Worm (Caenorhabditis elegans): ENCODE results near the gene npax-3.

The npax-3 gene

DNA sequence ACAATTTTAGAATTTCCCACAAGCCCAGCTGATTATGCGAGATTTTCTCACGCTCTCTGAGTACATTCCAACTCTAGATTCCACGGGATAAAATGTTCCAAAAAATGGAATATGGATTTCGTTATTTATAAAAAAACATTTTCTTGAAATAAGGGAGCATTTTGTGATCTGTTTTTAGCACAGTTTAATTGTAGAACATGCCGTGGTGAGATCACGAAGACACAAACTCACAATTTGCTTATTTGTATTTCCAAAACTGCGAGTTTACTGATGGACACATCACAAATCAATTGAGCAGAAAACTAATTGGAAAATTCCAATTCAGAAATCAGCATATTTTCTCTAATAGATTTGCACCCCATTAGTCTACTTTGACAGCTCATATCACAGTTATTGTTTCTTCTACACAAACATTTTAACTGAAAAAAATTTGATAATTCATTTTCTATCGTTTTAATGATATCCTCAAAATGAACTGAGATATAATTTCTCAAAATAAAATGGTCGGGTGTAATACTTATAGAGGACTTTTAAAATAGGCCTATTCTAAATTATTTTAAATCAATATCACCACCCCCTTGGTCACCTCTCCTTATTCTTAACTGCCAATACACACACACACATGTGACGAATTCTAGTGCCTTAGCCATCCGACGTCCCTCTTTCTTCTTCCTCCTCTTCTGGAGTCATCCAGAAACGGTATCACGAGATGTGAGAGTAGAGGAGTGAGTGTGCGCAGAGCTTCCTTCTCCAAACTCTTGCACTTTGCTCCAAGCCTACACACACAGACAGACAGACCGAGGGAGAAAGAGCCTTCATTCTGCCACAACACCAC, 6.9 kb downstream of the npax-3 start:
- TF ChIP-seq hmbx-1 (tag; optimal IDR thresholded peaks at IDR 0.05): no peak
- peak; percentile 46 for TF ChIP-seq aly-1 (tag; optimal IDR thresholded peaks at IDR 0.05)
- TF ChIP-seq ceh-36 (tag; optimal IDR thresholded peaks at IDR 0.05): no peak
- no peak for TF ChIP-seq scrt-1 (GFP tag; IDR thresholded peaks at IDR 0.05)
- TF ChIP-seq ama-1 (optimal IDR thresholded peaks at IDR 0.05): no peak
- TF ChIP-seq B0310.2 (tag; optimal IDR thresholded peaks at IDR 0.05): no peak
- no peak for TF ChIP-seq hmg-4 (GFP tag; optimal IDR thresholded peaks at IDR 0.05)

DNA sequence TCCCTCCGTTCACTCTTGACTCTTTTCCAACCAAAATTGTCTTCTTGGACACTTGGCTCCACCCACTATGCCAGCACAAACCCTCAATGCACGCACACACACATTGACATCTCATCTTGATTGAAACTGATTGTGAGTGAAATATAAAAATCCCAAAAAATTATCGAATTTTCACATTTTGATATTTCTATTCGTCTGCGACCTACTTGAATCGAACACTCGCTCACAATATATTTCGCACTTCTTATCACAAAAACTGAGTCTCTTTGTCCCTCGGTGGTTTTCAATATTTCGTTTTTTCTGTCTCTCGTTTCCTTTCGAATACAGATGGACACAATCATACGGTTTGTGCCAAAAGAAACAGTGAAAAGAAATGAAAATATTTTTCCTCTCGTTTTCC, 7.8 kb downstream of the npax-3 start:
- TF ChIP-seq flt-1 (GFP tag; IDR thresholded peaks at IDR 0.05) (no peak), B0310.2 (tag; optimal IDR thresholded peaks at IDR 0.05) (no peak), ama-1 (optimal IDR thresholded peaks at IDR 0.05) (no peak), tbx-11 (GFP tag; IDR thresholded peaks at IDR 0.05) (no peak), hmg-4 (GFP tag; optimal IDR thresholded peaks at IDR 0.05) (no peak), sea-1 (GFP tag; conservative IDR thresholded peaks at IDR 0.05) (no peak), tbx-37 (GFP tag; conservative IDR thresholded peaks at IDR 0.05) (no peak), aly-1 (tag; optimal IDR thresholded peaks at IDR 0.05) (no peak), tra-4 (tag; optimal IDR thresholded peaks at IDR 0.05) (no peak)

- TF ChIP-seq F13C5.2 (tag; optimal IDR thresholded peaks at IDR 0.05) (no peak), flt-1 (GFP tag; IDR thresholded peaks at IDR 0.05) (no peak), tra-4 (tag; optimal IDR thresholded peaks at IDR 0.05) (no peak), ets-7 (tag; optimal IDR thresholded peaks at IDR 0.05) (no peak), pes-1 (GFP tag; IDR thresholded peaks at IDR 0.05) (no peak), sea-1 (GFP tag; conservative IDR thresholded peaks at IDR 0.05) (no peak), scrt-1 (GFP tag; IDR thresholded peaks at IDR 0.05) (no peak), hmg-4 (GFP tag; optimal IDR thresholded peaks at IDR 0.05) (no peak), ceh-13 (GFP tag; optimal IDR thresholded peaks at IDR 0.05) (no peak)
These were observed 8.9 kb downstream of the npax-3 start for ce11 chrIV:10819049-10819448.

- no peak for TF ChIP-seq sea-1 (GFP tag; conservative IDR thresholded peaks at IDR 0.05)
- TF ChIP-seq B0310.2 (tag; optimal IDR thresholded peaks at IDR 0.05): peak; percentile 0
- no peak for TF ChIP-seq hnd-1 (tag; optimal IDR thresholded peaks at IDR 0.05)
- no peak; the same call in 1 of the 2 replicates for TF ChIP-seq flt-1 (GFP tag; IDR thresholded peaks at IDR 0.05)
- peak; percentile 21 for TF ChIP-seq ceh-36 (tag; optimal IDR thresholded peaks at IDR 0.05)
- TF ChIP-seq tbx-37 (GFP tag; conservative IDR thresholded peaks at IDR 0.05): no peak
- TF ChIP-seq tra-4 (tag; optimal IDR thresholded peaks at IDR 0.05): no peak
- TF ChIP-seq scrt-1 (GFP tag; IDR thresholded peaks at IDR 0.05): peak; percentile 8; the same call in 1 of the 2 replicates
- TF ChIP-seq ceh-13 (GFP tag; optimal IDR thresholded peaks at IDR 0.05): no peak
- peak; percentile 94 for TF ChIP-seq hmg-4 (GFP tag; optimal IDR thresholded peaks at IDR 0.05)
- peak; percentile 44 for TF ChIP-seq F13C5.2 (tag; optimal IDR thresholded peaks at IDR 0.05)
- TF ChIP-seq aly-1 (tag; optimal IDR thresholded peaks at IDR 0.05): peak; percentile 68
- TF ChIP-seq ama-1 (optimal IDR thresholded peaks at IDR 0.05): no peak
- no peak for TF ChIP-seq hmbx-1 (tag; optimal IDR thresholded peaks at IDR 0.05)
These were observed 10.9 kb downstream of the npax-3 start for ce11 chrIV:10817030-10817429.

ce11 chrIV:10815950-10816349, 12.0 kb downstream of the npax-3 start:
- no peak for TF ChIP-seq hnd-1 (tag; optimal IDR thresholded peaks at IDR 0.05)

DNA sequence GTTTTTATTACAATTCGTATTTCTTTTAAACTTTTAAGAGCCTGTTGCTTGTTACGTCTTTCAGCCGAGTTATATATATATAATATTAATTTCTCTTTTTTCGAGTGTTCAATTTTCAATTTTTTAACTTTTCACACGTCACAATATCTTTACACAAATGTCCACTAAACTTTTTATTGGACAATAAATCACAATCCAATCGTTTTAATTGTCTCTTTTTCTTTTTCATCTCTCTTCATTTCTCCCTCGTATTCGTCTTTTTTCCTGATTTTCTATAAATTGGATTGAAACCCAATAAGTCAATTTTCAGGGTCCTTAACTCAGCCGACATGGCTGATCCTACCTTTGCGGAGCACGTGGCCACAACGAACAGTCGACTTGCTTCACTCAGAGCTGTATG, 15.8 kb downstream of the npax-3 start, which contains the start of gene miz-1:
miz-1 (plus strand) TSS at position 301 of the 400 bp plus-strand sequence.
- TF ChIP-seq sea-1 (GFP tag; conservative IDR thresholded peaks at IDR 0.05) (no peak), tbx-37 (GFP tag; conservative IDR thresholded peaks at IDR 0.05) (no peak), ets-7 (tag; optimal IDR thresholded peaks at IDR 0.05) (no peak), B0310.2 (tag; optimal IDR thresholded peaks at IDR 0.05) (no peak), ceh-36 (tag; optimal IDR thresholded peaks at IDR 0.05) (no peak), scrt-1 (GFP tag; IDR thresholded peaks at IDR 0.05) (no peak), hmg-4 (GFP tag; optimal IDR thresholded peaks at IDR 0.05) (no peak), pes-1 (GFP tag; IDR thresholded peaks at IDR 0.05) (no peak), hnd-1 (tag; optimal IDR thresholded peaks at IDR 0.05) (no peak), tbx-11 (GFP tag; IDR thresholded peaks at IDR 0.05) (no peak), aly-1 (tag; optimal IDR thresholded peaks at IDR 0.05) (no peak)

ce11 chrIV:10811388-10811787, 16.6 kb downstream of the npax-3 start:
- no peak for TF ChIP-seq flt-1 (GFP tag; IDR thresholded peaks at IDR 0.05)
- TF ChIP-seq ceh-13 (GFP tag; optimal IDR thresholded peaks at IDR 0.05): no peak
- TF ChIP-seq scrt-1 (GFP tag; IDR thresholded peaks at IDR 0.05): no peak
- no peak for TF ChIP-seq ama-1 (optimal IDR thresholded peaks at IDR 0.05)

DNA sequence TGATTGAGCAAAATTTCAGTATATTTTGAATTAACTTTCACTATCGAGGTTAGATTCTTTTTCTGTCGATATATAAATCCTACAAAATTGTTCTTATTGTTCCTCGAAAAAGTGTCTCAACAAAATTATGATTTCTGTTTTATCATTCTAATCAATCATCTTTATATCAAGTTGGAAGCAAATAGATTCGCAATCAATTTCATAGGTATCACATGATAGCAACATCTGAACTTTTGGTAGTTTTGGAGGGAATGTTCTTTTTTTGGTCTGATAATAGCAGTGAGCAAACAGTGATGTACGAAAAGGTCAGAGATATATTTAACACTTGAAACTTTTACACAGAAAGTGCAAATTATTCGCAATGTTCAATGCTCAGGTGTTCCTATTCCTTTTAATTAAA, 17.1 kb downstream of the npax-3 start:
- TF ChIP-seq sea-1 (GFP tag; conservative IDR thresholded peaks at IDR 0.05): no peak
- TF ChIP-seq hmg-4 (GFP tag; optimal IDR thresholded peaks at IDR 0.05): no peak
- no peak for TF ChIP-seq tbx-37 (GFP tag; conservative IDR thresholded peaks at IDR 0.05)
- no peak for TF ChIP-seq hmbx-1 (tag; optimal IDR thresholded peaks at IDR 0.05)
- TF ChIP-seq ceh-36 (tag; optimal IDR thresholded peaks at IDR 0.05): no peak
